Fruit fly (Drosophila melanogaster) whole organism, adult: ENCODE measurements around the gene Hsp60C.

Source experiments
- CG11617 ChIP-seq: fragments of 200-800 bp; sonication (Bioruptor generic); optimal IDR thresholded peaks from 2 replicates; lab custom pipeline; 2017; ENCODE audit warnings: mild to moderate bottlenecking, missing biosample characterization, missing genetic modification reagents, missing genetic modification characterization
- CG12768 ChIP-seq: fragments of 200-800 bp; sonication (Bioruptor generic); optimal IDR thresholded peaks from 2 replicates; lab custom pipeline; 2017; ENCODE audit warnings: missing biosample characterization, missing genetic modification characterization, mild to moderate bottlenecking, moderate library complexity, missing genetic modification reagents
- CG14711 ChIP-seq: fragments of 200-800 bp; sonication (Bioruptor generic); optimal IDR thresholded peaks from 2 replicates; lab custom pipeline; 2018; ENCODE audit warnings: missing biosample characterization, mild to moderate bottlenecking, missing genetic modification characterization, moderate library complexity
- CG1620 ChIP-seq: fragments of 200-800 bp; sonication (Bioruptor generic); optimal IDR thresholded peaks from 2 replicates; lab custom pipeline; 2016; ENCODE audit warnings: missing biosample characterization, missing genetic modification characterization
- CG33017 ChIP-seq: fragments of 200-800 bp; sonication (Bioruptor generic); optimal IDR thresholded peaks from 2 replicates; lab custom pipeline; 2018; ENCODE audit warnings: missing biosample characterization, mild to moderate bottlenecking, missing genetic modification characterization, moderate library complexity
- CG5204 ChIP-seq: fragments of 200-800 bp; sonication (Bioruptor generic); optimal IDR thresholded peaks from 2 replicates; lab custom pipeline; 2016; ENCODE audit warnings: missing biosample characterization, missing genetic modification characterization
- CG7045 ChIP-seq: fragments of 200-800 bp; sonication (Bioruptor generic); optimal IDR thresholded peaks from 2 replicates; lab custom pipeline; 2017; ENCODE audit warnings: missing biosample characterization, mild to moderate bottlenecking, missing genetic modification characterization
- CG7101 ChIP-seq: fragments of 200-800 bp; sonication (Bioruptor generic); optimal IDR thresholded peaks from 2 replicates; lab custom pipeline; 2018; ENCODE audit warnings: missing biosample characterization, mild to moderate bottlenecking, missing genetic modification characterization, moderate library complexity
- Clk ChIP-seq: fragments of 200-800 bp; sonication (Bioruptor generic); optimal IDR thresholded peaks from 2 replicates; lab custom pipeline; 2017; ENCODE audit warnings: missing biosample characterization, missing genetic modification characterization
- Crg-1 ChIP-seq: fragments of 200-800 bp; sonication (Bioruptor generic); optimal IDR thresholded peaks from 2 replicates; lab custom pipeline; 2016; ENCODE audit warnings: missing biosample characterization, missing genetic modification characterization
- Hr96 ChIP-seq: fragments of 200-800 bp; sonication (Bioruptor generic); optimal IDR thresholded peaks from 2 replicates; lab custom pipeline; 2016; ENCODE audit warnings: missing biosample characterization, missing genetic modification characterization
- Mnt ChIP-seq: fragments of 200-800 bp; sonication (Bioruptor generic); optimal IDR thresholded peaks from 2 replicates; lab custom pipeline; 2016; ENCODE audit warnings: missing biosample characterization, mild to moderate bottlenecking, missing genetic modification characterization
- bab1 ChIP-seq: fragments of 200-800 bp; sonication (Bioruptor generic); optimal IDR thresholded peaks from 3 replicates; lab custom pipeline; 2019; ENCODE audit warnings: missing biosample characterization, mild to moderate bottlenecking, missing genetic modification characterization, moderate library complexity
- cic ChIP-seq: fragments of 200-800 bp; sonication (Bioruptor generic); optimal IDR thresholded peaks from 2 replicates; lab custom pipeline; 2017; ENCODE audit warnings: missing biosample characterization, mild to moderate bottlenecking, missing genetic modification characterization, moderate library complexity
- cnc ChIP-seq, 2 experiments: fragments of >200 bp; optimal IDR thresholded peaks; 2 replicates each; lab custom pipeline; 2017
- kay ChIP-seq: fragments of 200-800 bp; sonication (Bioruptor generic); peaks from one replicate; lab custom pipeline; 2016; ENCODE audit warnings: missing biosample characterization, missing genetic modification characterization, borderline replicate concordance
- ovo ChIP-seq: fragments of 200-800 bp; sonication (Bioruptor generic); optimal IDR thresholded peaks from 2 replicates; lab custom pipeline; 2016; ENCODE audit warnings: missing biosample characterization, missing genetic modification characterization
- pad ChIP-seq: fragments of 200-800 bp; sonication (Bioruptor generic); optimal IDR thresholded peaks from 3 replicates; lab custom pipeline; 2017; ENCODE audit warnings: missing biosample characterization, missing genetic modification characterization, mild to moderate bottlenecking, moderate library complexity, missing genetic modification reagents
- tj ChIP-seq: fragments of 200-800 bp; sonication (Bioruptor generic); optimal IDR thresholded peaks from 3 replicates; lab custom pipeline; 2017; ENCODE audit warnings: missing biosample characterization, mild to moderate bottlenecking, missing genetic modification characterization, moderate library complexity
- toe ChIP-seq: fragments of 200-800 bp; sonication (Bioruptor generic); optimal IDR thresholded peaks from 2 replicates; lab custom pipeline; 2016; ENCODE audit warnings: missing biosample characterization, missing genetic modification characterization

Gene Hsp60C

DNA sequence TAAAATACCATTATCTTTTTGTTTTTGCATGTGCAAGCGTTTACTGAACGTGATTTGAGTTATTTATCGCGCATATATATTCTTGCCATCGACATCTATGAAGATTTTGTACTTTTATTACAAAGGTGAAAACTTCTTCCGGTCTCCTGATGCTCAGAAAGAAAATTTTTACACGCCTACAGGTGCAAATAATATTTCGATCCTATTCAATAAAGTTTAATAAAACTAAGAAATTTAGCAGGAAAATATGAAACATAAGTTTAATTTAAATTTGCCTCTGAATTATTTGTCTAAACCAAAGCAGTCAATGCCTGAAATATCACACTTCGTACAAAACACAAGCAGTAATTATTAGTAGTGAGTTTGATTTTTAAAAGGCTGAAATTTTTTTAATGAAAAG lies at the start of gene Hsp60C:
Gene Hsp60C (plus strand): TSS at position 301 of the 400 bp plus-strand sequence.
- TF ChIP-seq cnc (optimal IDR thresholded peaks at IDR 0.05; lab: Kevin White, UChicago): no peak
- TF ChIP-seq ovo (GFP tag; lab: Kevin White, UChicago): no peak
- no peak for TF ChIP-seq cic
- no peak for TF ChIP-seq tj
- TF ChIP-seq CG11617 (GFP tag; lab: Kevin White, UChicago): no peak
- TF ChIP-seq CG1620 (GFP tag; lab: Kevin White, UChicago): no peak
- TF ChIP-seq CG5204 (GFP tag; lab: Kevin White, UChicago): no peak
- no peak for TF ChIP-seq toe (GFP tag; lab: Kevin White, UChicago)
- TF ChIP-seq bab1 (GFP tag; lab: Kevin White, UChicago): no peak
- no peak for TF ChIP-seq CG7101 (tag; lab: Kevin White, UChicago)
- no peak for TF ChIP-seq pad
- TF ChIP-seq CG33017: no peak
- no peak for TF ChIP-seq kay (GFP tag; lab: Kevin White, UChicago)
- no peak for TF ChIP-seq Hr96 (GFP tag; lab: Kevin White, UChicago)
- TF ChIP-seq Crg-1: no peak

DNA sequence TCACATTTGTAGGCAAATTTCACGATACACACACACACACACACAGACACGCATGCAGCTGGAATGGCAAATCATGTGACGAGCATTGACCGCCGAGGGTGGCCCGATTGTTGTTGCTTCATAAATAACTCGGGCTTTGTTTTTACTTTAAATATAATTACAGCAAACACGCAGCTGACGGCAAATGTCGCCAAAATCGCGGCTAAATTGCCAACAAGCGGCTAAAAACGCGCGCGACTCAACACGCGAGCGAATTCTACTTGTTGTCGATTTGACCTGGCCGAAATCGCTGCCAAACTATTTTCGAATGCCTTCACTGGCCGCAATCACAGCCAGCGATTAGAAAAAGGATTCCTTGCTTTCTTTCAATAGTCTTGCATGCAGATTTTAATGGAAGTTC lies 45.4 kb upstream of the Hsp60C start:
- TF ChIP-seq tj (no peak), toe (GFP tag; lab: Kevin White, UChicago) (no peak), Crg-1 (no peak), CG1620 (GFP tag; lab: Kevin White, UChicago) (no peak), CG7101 (tag; lab: Kevin White, UChicago) (no peak), bab1 (GFP tag; lab: Kevin White, UChicago) (no peak), Hr96 (GFP tag; lab: Kevin White, UChicago) (no peak), cnc (optimal IDR thresholded peaks at IDR 0.05; lab: Kevin White, UChicago) (no peak), cic (no peak), CG11617 (GFP tag; lab: Kevin White, UChicago) (no peak), pad (no peak), CG7045 (GFP tag; lab: Kevin White, UChicago) (no peak), Clk (GFP tag; lab: Kevin White, UChicago) (no peak), CG33017 (no peak), CG14711 (tag; lab: Kevin White, UChicago) (no peak), CG5204 (GFP tag; lab: Kevin White, UChicago) (no peak), ovo (GFP tag; lab: Kevin White, UChicago) (no peak), kay (GFP tag; lab: Kevin White, UChicago) (no peak)

DNA sequence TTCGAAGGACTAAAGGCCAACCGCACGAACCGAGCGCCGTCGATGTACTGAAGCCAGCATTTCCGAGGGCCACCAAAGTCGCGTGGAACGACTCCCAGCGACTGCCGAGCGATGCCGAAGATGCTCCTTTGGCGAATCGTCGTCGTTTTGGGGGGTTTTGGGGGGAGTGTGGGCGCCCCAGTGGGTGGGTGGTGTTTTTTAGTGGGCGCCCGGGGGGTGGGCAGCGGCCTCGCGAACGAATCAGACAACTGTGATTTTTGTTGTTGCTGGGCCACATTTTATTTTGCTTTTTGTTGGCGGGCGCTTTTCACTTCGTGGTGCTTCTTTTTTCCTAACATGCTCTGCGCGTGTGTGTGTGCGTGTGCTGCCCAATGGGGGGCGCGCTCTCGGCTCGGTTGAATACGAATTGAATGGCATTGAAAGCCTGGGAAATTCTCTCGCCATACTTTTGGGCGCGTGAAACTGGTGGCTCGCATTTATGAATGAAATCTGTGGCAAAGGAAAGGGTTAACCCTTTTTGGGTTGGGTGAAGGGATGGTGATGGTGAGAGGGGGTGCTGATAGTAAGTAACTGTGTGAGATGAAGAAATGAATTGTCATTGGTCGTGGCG lies 44.6 kb upstream of the Hsp60C start, which contains the start of gene DIP-eta:
Gene DIP-eta (minus strand): TSS at position 51 of the 610 bp plus-strand sequence.
- TF ChIP-seq kay (GFP tag; lab: Kevin White, UChicago): no peak
- TF ChIP-seq Mnt (GFP tag; lab: Kevin White, UChicago): no peak
- no peak for TF ChIP-seq cic
- peak; percentile 26 for TF ChIP-seq CG12768 (GFP tag; lab: Kevin White, UChicago)
- no peak for TF ChIP-seq CG14711 (tag; lab: Kevin White, UChicago)
- no peak for TF ChIP-seq cnc (optimal IDR thresholded peaks at IDR 0.05; lab: Kevin White, UChicago)
- peak; percentile 64 for TF ChIP-seq CG7045 (GFP tag; lab: Kevin White, UChicago)
- no peak for TF ChIP-seq tj

DNA sequence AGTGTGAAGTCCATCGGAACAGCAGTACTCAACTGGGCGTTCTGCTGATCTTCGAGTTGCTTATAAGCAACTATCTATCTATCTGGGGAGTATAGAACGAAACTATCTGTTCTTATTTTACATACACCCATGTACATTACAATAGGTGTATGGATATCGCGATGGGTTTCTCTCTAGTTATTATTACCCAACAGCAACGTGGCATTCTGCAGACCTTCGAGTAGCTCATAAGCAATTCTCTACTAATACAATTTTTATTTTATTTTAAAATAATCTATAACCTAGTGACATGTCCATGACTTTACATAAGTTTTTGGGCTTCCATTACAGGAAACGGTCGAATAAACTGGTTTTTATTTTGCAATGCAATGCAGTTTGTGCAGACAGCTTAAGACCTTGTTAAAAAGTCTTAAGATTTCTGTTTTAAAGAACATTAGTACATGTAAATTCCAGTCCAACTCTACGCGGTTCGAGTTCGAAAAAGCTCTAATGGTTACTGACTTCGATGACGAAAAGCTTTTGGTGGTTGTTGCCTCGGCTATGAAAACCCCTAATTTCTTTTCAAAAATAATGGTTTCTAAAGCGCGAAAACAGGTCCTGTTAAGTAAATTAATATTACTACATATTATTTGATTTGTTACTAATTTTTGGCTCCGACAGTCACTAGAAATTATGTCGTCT lies 38.8 kb upstream of the Hsp60C start, which contains the start of gene Cyp6a16:
Gene Cyp6a16 (minus strand): TSS at position 36 of the 681 bp plus-strand sequence.
- no peak for TF ChIP-seq CG7045 (GFP tag; lab: Kevin White, UChicago)
- TF ChIP-seq Mnt (GFP tag; lab: Kevin White, UChicago): no peak
- TF ChIP-seq kay (GFP tag; lab: Kevin White, UChicago): no peak
- no peak for TF ChIP-seq toe (GFP tag; lab: Kevin White, UChicago)
- no peak for TF ChIP-seq ovo (GFP tag; lab: Kevin White, UChicago)
- no peak for TF ChIP-seq Clk (GFP tag; lab: Kevin White, UChicago)

DNA sequence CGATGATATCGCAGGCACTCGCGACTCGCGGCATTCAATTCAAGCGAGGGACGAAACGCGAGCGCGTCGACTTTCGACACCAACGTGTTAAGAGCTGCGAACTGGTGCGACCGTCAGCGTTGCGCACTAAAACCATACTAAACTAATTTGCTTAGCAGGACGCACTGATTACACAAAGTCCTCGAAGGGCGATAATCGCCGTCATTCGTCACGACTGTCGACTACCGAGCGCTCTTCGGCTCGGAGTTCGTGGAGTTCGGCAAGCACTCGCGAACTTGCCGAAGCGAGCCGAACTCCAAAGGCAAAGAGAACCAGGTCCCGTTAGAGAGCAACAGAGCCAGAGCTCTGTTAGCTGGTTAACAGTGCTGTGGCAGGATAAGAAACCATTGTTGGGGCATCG lies 4.2 kb upstream of the Hsp60C start, which contains the start of gene DIP-theta:
Gene DIP-theta (minus strand): TSS at position 146 of the 400 bp plus-strand sequence.
- TF ChIP-seq tj (no peak), CG1620 (GFP tag; lab: Kevin White, UChicago) (no peak), CG7101 (tag; lab: Kevin White, UChicago) (no peak), pad (no peak), cnc (optimal IDR thresholded peaks at IDR 0.05; lab: Kevin White, UChicago) (no peak), kay (GFP tag; lab: Kevin White, UChicago) (no peak), ovo (GFP tag; lab: Kevin White, UChicago) (no peak), CG7045 (GFP tag; lab: Kevin White, UChicago) (no peak), CG14711 (tag; lab: Kevin White, UChicago) (no peak), CG5204 (GFP tag; lab: Kevin White, UChicago) (no peak), CG12768 (GFP tag; lab: Kevin White, UChicago) (no peak), Hr96 (GFP tag; lab: Kevin White, UChicago) (no peak), CG11617 (GFP tag; lab: Kevin White, UChicago) (no peak), cic (no peak), CG33017 (no peak), Crg-1 (no peak), toe (GFP tag; lab: Kevin White, UChicago) (no peak), bab1 (GFP tag; lab: Kevin White, UChicago) (no peak)

DNA sequence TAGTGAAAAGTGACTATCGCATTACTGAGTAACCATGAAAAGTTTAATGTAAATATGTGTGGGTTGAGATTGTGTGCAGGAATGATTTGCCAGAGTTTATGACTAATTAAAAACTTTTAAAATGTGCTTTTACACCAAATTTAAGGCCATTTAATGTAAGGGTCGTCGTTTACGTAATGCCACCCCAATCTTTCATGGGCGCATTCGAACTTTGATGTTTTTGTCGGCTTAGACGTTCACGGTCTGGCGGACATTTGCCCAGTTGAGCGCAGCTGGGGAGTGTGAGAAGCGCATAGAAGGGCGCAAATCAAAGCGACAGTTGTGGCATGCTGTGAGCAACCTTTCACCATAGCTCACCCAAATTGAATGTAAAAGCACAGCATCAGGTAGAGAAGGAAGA lies 15.6 kb downstream of the Hsp60C start, which contains the start of gene CG12511:
Gene CG12511 (plus strand): TSS at position 301 of the 400 bp plus-strand sequence.
- TF ChIP-seq tj (no peak), CG33017 (no peak)
